Worm (Caenorhabditis elegans): ENCODE measurements around the gene T04C9.2.

T04C9.2 gene

DNA sequence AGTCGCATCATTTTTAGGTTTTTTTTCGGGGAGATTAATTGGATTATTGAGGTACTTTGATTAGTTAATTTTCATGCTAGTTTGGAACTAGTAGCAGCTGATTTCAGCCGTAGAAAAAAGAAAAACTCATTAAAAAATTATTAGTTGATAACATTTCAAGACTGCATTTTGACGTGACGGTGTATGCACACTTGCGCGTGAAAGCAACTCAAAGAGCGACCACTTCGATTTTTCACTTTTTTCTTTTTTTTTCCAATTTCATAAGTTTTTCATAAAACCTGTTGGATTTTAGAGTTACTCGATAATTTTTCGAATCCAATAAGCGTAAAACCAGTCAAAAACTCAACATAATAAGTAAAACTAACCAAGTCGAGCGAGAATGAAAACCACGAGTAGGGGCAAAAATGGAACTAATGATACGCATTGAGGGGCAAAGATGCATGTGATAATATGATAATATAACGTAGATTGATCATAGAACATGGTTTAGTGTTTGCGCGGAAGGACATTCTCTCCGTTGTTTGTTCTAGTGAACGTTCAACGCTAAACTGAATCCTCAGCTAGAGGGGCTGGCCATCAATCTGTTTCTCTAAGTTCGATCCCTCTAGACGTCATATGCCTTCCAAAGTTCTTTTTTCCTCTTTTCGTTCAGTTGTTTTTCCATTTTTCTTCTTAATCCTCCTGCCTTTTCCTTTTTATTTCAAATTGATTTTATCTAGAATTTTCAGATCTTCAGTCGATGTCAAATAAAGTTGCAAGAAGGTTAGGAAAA is 43.3 kb upstream of the T04C9.2 start, which contains the start of the genes F25B5.6 and F25B5.3 (continued):
- TF ChIP-seq nhr-47 (tag; optimal IDR thresholded peaks at IDR 0.05), result no peak
- peak; percentile 2 for TF ChIP-seq unc-130 (tag; optimal IDR thresholded peaks at IDR 0.05)
- no peak for TF ChIP-seq zag-1 (tag; optimal IDR thresholded peaks at IDR 0.05)
- TF ChIP-seq Y116A8C.19 (tag; optimal IDR thresholded peaks at IDR 0.05; ENCODE audit: borderline replicate concordance), result no peak
- TF ChIP-seq nhr-84 (tag; optimal IDR thresholded peaks at IDR 0.05), result no peak
- no peak for TF ChIP-seq nhr-76 (tag; optimal IDR thresholded peaks at IDR 0.05)
- TF ChIP-seq fkh-10 (GFP tag; optimal IDR thresholded peaks at IDR 0.05), result no peak
- TF ChIP-seq ets-5 (GFP tag; IDR thresholded peaks at IDR 0.05), result no peak
- no peak for TF ChIP-seq ceh-63 (GFP tag; optimal IDR thresholded peaks at IDR 0.05)
- TF ChIP-seq irx-1 (tag; optimal IDR thresholded peaks at IDR 0.05), result no peak
- no peak for TF ChIP-seq dsc-1 (tag; optimal IDR thresholded peaks at IDR 0.05)
- no peak for TF ChIP-seq nhr-28 (tag; optimal IDR thresholded peaks at IDR 0.05)
- TF ChIP-seq nhr-71 (tag; optimal IDR thresholded peaks at IDR 0.05), result peak; percentile 57
- no peak for TF ChIP-seq nhr-77 (tag; optimal IDR thresholded peaks at IDR 0.05)
- TF ChIP-seq nhr-11 (tag; optimal IDR thresholded peaks at IDR 0.05), result no peak
- TF ChIP-seq lin-15B (tag; optimal IDR thresholded peaks at IDR 0.05), result no peak
- TF ChIP-seq isw-1 (GFP tag; IDR thresholded peaks at IDR 0.05), result no peak
- TF ChIP-seq fos-1 (tag; optimal IDR thresholded peaks at IDR 0.05), result no peak
- no peak for TF ChIP-seq ztf-11 (tag; optimal IDR thresholded peaks at IDR 0.05)
- no peak for TF ChIP-seq ceh-8 (GFP tag; optimal IDR thresholded peaks at IDR 0.05)
- TF ChIP-seq unc-62 (GFP tag; optimal IDR thresholded peaks at IDR 0.05), result no peak
- no peak for TF ChIP-seq pax-3 (tag; optimal IDR thresholded peaks at IDR 0.05)
- TF ChIP-seq lin-14 (GFP tag; optimal IDR thresholded peaks at IDR 0.05), result peak; percentile 51
- peak; percentile 8 to 53 for TF ChIP-seq lin-35 (GFP tag; optimal IDR thresholded peaks at IDR 0.05)
- no peak for TF ChIP-seq egl-27 (tag; optimal IDR thresholded peaks at IDR 0.05)
- TF ChIP-seq tlp-1 (tag; optimal IDR thresholded peaks at IDR 0.05), result no peak
- TF ChIP-seq mdl-1 (tag; optimal IDR thresholded peaks at IDR 0.05), result no peak
- TF ChIP-seq vab-15 (tag; optimal IDR thresholded peaks at IDR 0.05), result no peak
- TF ChIP-seq ama-1 (optimal IDR thresholded peaks at IDR 0.05), result no peak
- TF ChIP-seq mep-1 (tag; optimal IDR thresholded peaks at IDR 0.05), result peak; percentile 61
- peak in 2 of 3 experiments; percentile 12 to 50 for TF ChIP-seq dpl-1 (GFP tag; optimal IDR thresholded peaks at IDR 0.05)
- TF ChIP-seq nhr-90 (tag; optimal IDR thresholded peaks at IDR 0.05; ENCODE audit: poor library complexity), result no peak
- TF ChIP-seq efl-3 (GFP tag; optimal IDR thresholded peaks at IDR 0.05), result no peak
- TF ChIP-seq mef-2 (tag; optimal IDR thresholded peaks at IDR 0.05), result no peak
- TF ChIP-seq ztf-4 (tag; optimal IDR thresholded peaks at IDR 0.05), result no peak
- TF ChIP-seq ceh-90 (tag; optimal IDR thresholded peaks at IDR 0.05), result no peak
- TF ChIP-seq ces-1 (GFP tag; optimal IDR thresholded peaks at IDR 0.05), result no peak
- TF ChIP-seq unc-98 (GFP tag; IDR thresholded peaks at IDR 0.05), result no peak
- TF ChIP-seq C34B4.2 (tag; optimal IDR thresholded peaks at IDR 0.05), result no peak

DNA sequence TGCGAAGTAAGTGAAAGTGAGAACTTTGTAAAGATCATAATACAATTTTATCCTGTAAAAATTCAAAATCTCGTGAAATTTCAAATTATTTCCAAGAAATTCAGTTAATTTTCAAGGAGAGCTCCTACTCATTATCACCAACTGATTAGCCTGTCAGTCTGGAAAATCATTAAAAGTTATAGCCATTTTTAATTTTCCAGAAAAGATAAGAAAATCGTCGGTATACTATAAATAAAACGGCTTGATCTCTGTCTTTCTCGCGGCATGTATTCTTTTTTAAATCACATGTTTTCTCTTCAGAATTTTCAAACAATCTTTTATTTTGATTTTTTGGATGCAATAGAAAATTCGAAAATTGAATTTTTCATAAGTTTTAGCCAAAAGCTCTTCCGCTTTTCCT is 42.7 kb upstream of the T04C9.2 start:
- TF ChIP-seq unc-130 (tag; optimal IDR thresholded peaks at IDR 0.05) (no peak), snu-23 (GFP tag; optimal IDR thresholded peaks at IDR 0.05) (no peak), lir-3 (tag; optimal IDR thresholded peaks at IDR 0.05; ENCODE audit: poor library complexity) (no peak), nhr-20 (tag; optimal IDR thresholded peaks at IDR 0.05) (no peak), tlp-1 (tag; optimal IDR thresholded peaks at IDR 0.05) (peak; percentile 61), unc-30 (tag; optimal IDR thresholded peaks at IDR 0.05) (no peak)
